Worm (Caenorhabditis elegans): ENCODE data around the gene F17C11.22.

Gene F17C11.22

DNA sequence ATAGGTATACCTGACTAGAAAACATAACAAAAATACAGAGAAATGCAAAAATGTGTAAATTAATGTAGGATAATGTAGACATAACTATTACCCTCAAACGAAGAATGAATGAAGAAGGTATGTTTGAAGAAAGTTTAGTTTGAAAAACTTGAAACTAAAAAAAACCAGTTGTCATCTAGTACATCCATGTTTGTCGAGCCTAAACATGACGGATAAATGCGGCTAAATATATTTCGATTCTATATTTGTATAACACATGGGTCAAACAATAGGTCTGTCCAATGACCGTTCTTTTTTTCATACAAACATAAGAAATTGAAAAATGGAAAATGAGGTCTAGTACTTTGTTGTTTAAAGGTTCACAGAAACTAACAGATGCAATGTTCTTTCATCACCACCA lies at the start of gene F17C11.22:
TSS of gene F17C11.22 (minus strand) at position 101 of the 400 bp plus-strand sequence.
- TF ChIP-seq F13H6.1 (tag; optimal IDR thresholded peaks at IDR 0.05) (no peak), fax-1 (tag; optimal IDR thresholded peaks at IDR 0.05) (no peak)

ce11 chrV:11016846-11017553 lies 47.0 kb upstream of the F17C11.22 start:
- TF ChIP-seq K09A11.1 (tag; optimal IDR thresholded peaks at IDR 0.05; ENCODE audit: insufficient read depth), result no peak
- TF ChIP-seq lin-11 (tag; optimal IDR thresholded peaks at IDR 0.05), result no peak

- TF ChIP-seq eyg-1 (tag; optimal IDR thresholded peaks at IDR 0.05), result no peak
- no peak for TF ChIP-seq ceh-19 (GFP tag; optimal IDR thresholded peaks at IDR 0.05)
- TF ChIP-seq K09A11.1 (tag; optimal IDR thresholded peaks at IDR 0.05; ENCODE audit: insufficient read depth), result no peak
- TF ChIP-seq gmeb-2 (tag; optimal IDR thresholded peaks at IDR 0.05), result no peak
- TF ChIP-seq fkh-10 (GFP tag; optimal IDR thresholded peaks at IDR 0.05), result no peak
- TF ChIP-seq K02D7.2 (tag; optimal IDR thresholded peaks at IDR 0.05), result no peak
- no peak for TF ChIP-seq ref-2 (tag; optimal IDR thresholded peaks at IDR 0.05)
- no peak for TF ChIP-seq hlh-6 (tag; optimal IDR thresholded peaks at IDR 0.05)
- TF ChIP-seq fkh-6 (tag; optimal IDR thresholded peaks at IDR 0.05), result no peak
- TF ChIP-seq pat-9 (tag; optimal IDR thresholded peaks at IDR 0.05), result no peak
- TF ChIP-seq lim-6 (tag; optimal IDR thresholded peaks at IDR 0.05), result no peak
- no peak for TF ChIP-seq nhr-11 (tag; optimal IDR thresholded peaks at IDR 0.05)
- TF ChIP-seq madf-2 (tag; optimal IDR thresholded peaks at IDR 0.05), result no peak
- no peak for TF ChIP-seq zip-5 (tag; optimal IDR thresholded peaks at IDR 0.05)
- TF ChIP-seq sox-2 (GFP tag; IDR thresholded peaks at IDR 0.05), result no peak
- TF ChIP-seq ceh-18 (tag; optimal IDR thresholded peaks at IDR 0.05), result no peak
- no peak for TF ChIP-seq ceh-31 (tag; optimal IDR thresholded peaks at IDR 0.05)
- no peak for TF ChIP-seq unc-55 (GFP tag; optimal IDR thresholded peaks at IDR 0.05)
- TF ChIP-seq elt-4 (tag; optimal IDR thresholded peaks at IDR 0.05), result no peak
Observed at ce11 chrV:11014758-11015157, 44.8 kb upstream of the F17C11.22 start.

DNA sequence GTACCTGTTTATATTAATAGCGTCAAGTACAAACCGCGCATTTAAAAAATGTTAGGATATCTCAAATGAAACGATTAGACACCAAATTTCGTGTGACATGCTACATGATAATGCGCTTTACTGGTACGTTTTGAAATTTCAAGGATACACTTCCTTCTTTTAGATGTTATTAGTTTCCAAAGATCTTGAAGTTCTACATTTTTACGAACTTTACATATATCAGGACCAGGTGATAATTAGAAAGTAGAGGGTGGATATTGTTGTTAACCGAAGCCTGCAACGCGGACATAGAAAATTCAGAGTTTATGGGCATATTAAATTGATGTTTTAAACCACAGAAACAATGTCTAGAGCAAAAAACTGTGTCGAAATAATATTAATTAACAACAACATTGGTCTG lies 43.2 kb upstream of the F17C11.22 start:
- TF ChIP-seq zip-5 (tag; optimal IDR thresholded peaks at IDR 0.05) (no peak), ets-4 (tag; optimal IDR thresholded peaks at IDR 0.05) (no peak), sox-4 (tag; optimal IDR thresholded peaks at IDR 0.05) (no peak), nhr-232 (tag; optimal IDR thresholded peaks at IDR 0.05) (no peak), mec-3 (tag; optimal IDR thresholded peaks at IDR 0.05; ENCODE audit: borderline replicate concordance) (no peak), dmd-4 (tag; optimal IDR thresholded peaks at IDR 0.05; ENCODE audit: borderline replicate concordance) (no peak), pros-1 (tag; optimal IDR thresholded peaks at IDR 0.05) (no peak), tbx-2 (tag; optimal IDR thresholded peaks at IDR 0.05) (no peak), elt-4 (tag; optimal IDR thresholded peaks at IDR 0.05) (no peak)

DNA sequence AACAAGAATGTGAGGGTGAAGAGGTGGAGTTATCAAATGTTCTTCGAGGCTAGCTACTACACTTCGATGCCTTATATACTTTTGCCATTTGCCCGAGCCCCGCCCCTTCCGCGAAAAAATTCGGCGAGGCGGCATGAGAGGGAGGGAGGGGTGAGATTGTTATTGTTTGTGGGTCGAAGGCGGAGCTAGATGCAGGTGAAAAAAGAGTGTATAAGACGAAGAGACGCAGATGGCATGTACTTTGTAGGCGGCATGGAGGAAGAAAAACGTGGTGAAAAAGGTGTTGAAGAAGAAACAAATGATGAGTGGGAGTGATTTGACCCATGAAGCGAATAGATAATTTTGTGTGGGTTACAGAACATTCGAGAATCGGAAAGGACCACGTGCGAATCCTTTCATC lies 42.4 kb upstream of the F17C11.22 start, which contains the start of gene C13G3.1:
TSS of gene C13G3.1 (minus strand) at position 47 of the 400 bp plus-strand sequence.
- TF ChIP-seq Y22D7AL.16 (tag; optimal IDR thresholded peaks at IDR 0.05) (no peak), sdc-2 (tag; optimal IDR thresholded peaks at IDR 0.05) (no peak), ceh-45 (GFP tag; IDR thresholded peaks at IDR 0.05) (no peak), K09A11.1 (tag; optimal IDR thresholded peaks at IDR 0.05; ENCODE audit: insufficient read depth) (no peak), ztf-16 (tag; optimal IDR thresholded peaks at IDR 0.05) (no peak), ceh-48 (tag; optimal IDR thresholded peaks at IDR 0.05) (no peak), ceh-9 (tag; optimal IDR thresholded peaks at IDR 0.05) (no peak), pros-1 (tag; optimal IDR thresholded peaks at IDR 0.05) (no peak), nhr-11 (tag; optimal IDR thresholded peaks at IDR 0.05) (no peak), ceh-6 (GFP tag; optimal IDR thresholded peaks at IDR 0.05) (no peak), gmeb-2 (tag; optimal IDR thresholded peaks at IDR 0.05) (no peak), nfya-1 (tag; optimal IDR thresholded peaks at IDR 0.05) (no peak), hlh-15 (tag; optimal IDR thresholded peaks at IDR 0.05) (no peak), ref-2 (tag; optimal IDR thresholded peaks at IDR 0.05) (no peak), ttx-3 (tag; optimal IDR thresholded peaks at IDR 0.05) (no peak), ets-4 (tag; optimal IDR thresholded peaks at IDR 0.05) (no peak)

Measured in whole organism, late embryonic.